Worm (Caenorhabditis elegans) whole organism, mixed stage, embryonic: ENCODE data around the gene ugt-7.
A peak's percentile ranks its signal among the peaks of the same experiment; 100 is the strongest.

ENCODE experiments used
- M03D4.4 ChIP-seq: sonication (generic microtip); optimal IDR thresholded peaks from 2 replicates; lab custom pipeline; 2017; ENCODE audit warnings: mild to moderate bottlenecking, missing genetic modification characterization, missing compliant biosample characterization
- bed-3 ChIP-seq: fragments of 200-800 bp; sonication (Bioruptor generic); optimal IDR thresholded peaks from 3 replicates; lab custom pipeline; 2018; ENCODE audit warnings: mild to moderate bottlenecking, missing genetic modification characterization, moderate library complexity, missing compliant biosample characterization
- blmp-1 ChIP-seq: fragments of 150-350 bp; optimal IDR thresholded peaks from 2 replicates; lab custom pipeline; 2014; ENCODE audit warnings: missing biosample characterization, missing genetic modification characterization
- ceh-39 ChIP-seq: fragments of 150-350 bp; optimal IDR thresholded peaks from 2 replicates; lab custom pipeline; 2014; ENCODE audit warnings: missing biosample characterization, missing genetic modification characterization
- ceh-43 ChIP-seq: fragments of 200-800 bp; sonication (Bioruptor generic); optimal IDR thresholded peaks from 2 replicates; lab custom pipeline; 2018; ENCODE audit warnings: mild to moderate bottlenecking, missing genetic modification characterization, moderate library complexity, missing compliant biosample characterization
- ceh-83 ChIP-seq: fragments of 200-800 bp; sonication (Bioruptor generic); optimal IDR thresholded peaks from 2 replicates; lab custom pipeline; 2018; ENCODE audit warnings: mild to moderate bottlenecking, missing genetic modification characterization, missing compliant biosample characterization
- ces-1 ChIP-seq: fragments of 150-350 bp; optimal IDR thresholded peaks from 2 replicates; lab custom pipeline; 2014; ENCODE audit warnings: missing biosample characterization, missing genetic modification reagents, missing genetic modification characterization
- cnd-1 ChIP-seq: fragments of 200-800 bp; sonication (Bioruptor generic); optimal IDR thresholded peaks from 2 replicates; lab custom pipeline; 2018; ENCODE audit warnings: mild to moderate bottlenecking, missing genetic modification characterization, missing compliant biosample characterization
- drap-1 ChIP-seq: fragments of 200-800 bp; sonication (Bioruptor generic); optimal IDR thresholded peaks from 3 replicates; lab custom pipeline; 2018; ENCODE audit warnings: mild to moderate bottlenecking, missing genetic modification characterization, missing compliant biosample characterization
- elt-1 ChIP-seq: sonication (generic microtip); optimal IDR thresholded peaks from 2 replicates; lab custom pipeline; 2017; ENCODE audit warnings: missing genetic modification characterization, mild to moderate bottlenecking, missing compliant biosample characterization, antibody characterized with exemption, moderate library complexity, borderline replicate concordance; ENCODE audit not compliant: insufficient read depth
- elt-3 ChIP-seq: fragments of 150-350 bp; optimal IDR thresholded peaks from 2 replicates; lab custom pipeline; 2014; ENCODE audit warnings: missing biosample characterization, missing genetic modification characterization
- flh-1 ChIP-seq: fragments of 200-800 bp; sonication (Bioruptor generic); optimal IDR thresholded peaks from 2 replicates; lab custom pipeline; 2018; ENCODE audit warnings: mild to moderate bottlenecking, missing genetic modification characterization, moderate library complexity, missing compliant biosample characterization
- ham-2 ChIP-seq: fragments of 200-800 bp; sonication (Bioruptor generic); optimal IDR thresholded peaks from 2 replicates; lab custom pipeline; 2018; ENCODE audit warnings: mild to moderate bottlenecking, missing genetic modification characterization, missing compliant biosample characterization
- hlh-1 ChIP-seq: fragments of 150-350 bp; optimal IDR thresholded peaks from 2 replicates; lab custom pipeline; 2014; ENCODE audit warnings: missing biosample characterization, missing genetic modification reagents, missing genetic modification characterization
- lin-13 ChIP-seq: fragments of 150-350 bp; optimal IDR thresholded peaks from 2 replicates; lab custom pipeline; 2014; ENCODE audit warnings: missing biosample characterization, missing genetic modification characterization
- lin-32 ChIP-seq: fragments of 200-800 bp; sonication (Bioruptor generic); optimal IDR thresholded peaks from 2 replicates; lab custom pipeline; 2018; ENCODE audit warnings: mild to moderate bottlenecking, missing genetic modification characterization, missing compliant biosample characterization
- lsy-2 ChIP-seq: fragments of 150-350 bp; optimal IDR thresholded peaks from 2 replicates; lab custom pipeline; 2014; ENCODE audit warnings: missing biosample characterization, missing genetic modification characterization
- mab-5 ChIP-seq: fragments of 150-350 bp; optimal IDR thresholded peaks from 2 replicates; lab custom pipeline; 2014; ENCODE audit warnings: missing biosample characterization, missing genetic modification characterization
- mep-1 ChIP-seq: fragments of 150-350 bp; optimal IDR thresholded peaks from 2 replicates; lab custom pipeline; 2017; ENCODE audit warnings: missing biosample characterization, missing genetic modification reagents, missing genetic modification characterization, inconsistent platforms
- mls-2 ChIP-seq: sonication (generic microtip); optimal IDR thresholded peaks from 2 replicates; lab custom pipeline; 2016; ENCODE audit warnings: mild to moderate bottlenecking, missing genetic modification characterization, moderate library complexity, missing compliant biosample characterization
- nhr-12 ChIP-seq: fragments of 150-350 bp; optimal IDR thresholded peaks from 2 replicates; lab custom pipeline; 2014; ENCODE audit warnings: missing biosample characterization, missing genetic modification characterization
- nhr-2 ChIP-seq: fragments of 150-350 bp; optimal IDR thresholded peaks from 2 replicates; lab custom pipeline; 2014; ENCODE audit warnings: missing biosample characterization, missing genetic modification characterization
- nhr-237 ChIP-seq: fragments of 150-350 bp; optimal IDR thresholded peaks from 2 replicates; lab custom pipeline; 2014; ENCODE audit warnings: missing biosample characterization, missing genetic modification characterization
- nhr-28 ChIP-seq: fragments of 150-350 bp; optimal IDR thresholded peaks from 2 replicates; lab custom pipeline; 2014; ENCODE audit warnings: missing biosample characterization, missing genetic modification characterization
- nhr-76 ChIP-seq: sonication (generic microtip); optimal IDR thresholded peaks from 2 replicates; lab custom pipeline; 2017; ENCODE audit warnings: missing biosample characterization, missing genetic modification characterization
- pha-4 ChIP-seq: fragments of 150-350 bp; optimal IDR thresholded peaks from 2 replicates; lab custom pipeline; 2018; ENCODE audit warnings: missing biosample characterization, missing genetic modification reagents, missing genetic modification characterization
- sem-2 ChIP-seq: fragments of 200-800 bp; sonication (Bioruptor generic); optimal IDR thresholded peaks from 2 replicates; lab custom pipeline; 2018; ENCODE audit warnings: mild to moderate bottlenecking, missing genetic modification characterization, missing compliant biosample characterization
- snpc-4 ChIP-seq: fragments of 150-350 bp; optimal IDR thresholded peaks from 2 replicates; lab custom pipeline; 2014; ENCODE audit warnings: missing biosample characterization, missing genetic modification characterization
- sptf-1 ChIP-seq: sonication (generic microtip); optimal IDR thresholded peaks from 2 replicates; lab custom pipeline; 2017; ENCODE audit warnings: mild to moderate bottlenecking, missing genetic modification characterization, moderate library complexity, missing compliant biosample characterization
- tbx-8 ChIP-seq: fragments of 200-800 bp; sonication (Bioruptor generic); optimal IDR thresholded peaks from 2 replicates; lab custom pipeline; 2018; ENCODE audit warnings: mild to moderate bottlenecking, missing genetic modification characterization, moderate library complexity, missing compliant biosample characterization
- unc-120 ChIP-seq: sonication (generic microtip); optimal IDR thresholded peaks from 2 replicates; lab custom pipeline; 2017; ENCODE audit warnings: missing genetic modification characterization, missing compliant biosample characterization; ENCODE audit not compliant: poor library complexity, severe bottlenecking
- unc-39 ChIP-seq: fragments of 150-350 bp; optimal IDR thresholded peaks from 2 replicates; lab custom pipeline; 2014; ENCODE audit warnings: missing biosample characterization, missing genetic modification characterization
- unc-62 ChIP-seq: fragments of 150-350 bp; optimal IDR thresholded peaks from 2 replicates; lab custom pipeline; 2014; ENCODE audit warnings: missing biosample characterization, missing genetic modification reagents, missing genetic modification characterization
- zip-8 ChIP-seq: fragments of 150-350 bp; optimal IDR thresholded peaks from 2 replicates; lab custom pipeline; 2014; ENCODE audit warnings: missing biosample characterization, missing genetic modification characterization
- ztf-11 ChIP-seq: fragments of 150-350 bp; optimal IDR thresholded peaks from 2 replicates; lab custom pipeline; 2014; ENCODE audit warnings: missing biosample characterization, missing genetic modification characterization

The ugt-7 gene

ce11 chrV:5000406-5000805, at the start of gene ugt-7:
Gene ugt-7, minus strand, starts transcription at chrV:5000566.
- TF ChIP-seq ceh-83 (no peak), ces-1 (GFP tag; lab: Kevin White, UChicago) (no peak), lsy-2 (no peak), nhr-237 (tag; lab: Kevin White, UChicago) (no peak)

ce11 chrV:5049333-5049942, 49.1 kb upstream of the ugt-7 start, which contains the start of the genes pqn-51 and K11D12.14:
Gene pqn-51, plus strand, starts transcription at chrV:5049607.
Gene K11D12.14, plus strand, starts transcription at chrV:5049636.
- TF ChIP-seq unc-120 (peak; percentile 95), drap-1 (GFP tag; lab: Kevin White, UChicago) (peak; percentile 61), blmp-1 (peak; percentile 88), mep-1 (peak; percentile 3), nhr-28 (tag; lab: Kevin White, UChicago) (no peak), flh-1 (no peak), hlh-1 (tag; lab: Kevin White, UChicago) (peak; percentile 53), nhr-12 (tag; lab: Kevin White, UChicago) (no peak), tbx-8 (GFP tag; lab: Kevin White, UChicago) (peak; percentile 37), ztf-11 (peak; percentile 10), elt-1 (tag; lab: Kevin White, UChicago) (no peak), lin-13 (tag; lab: Kevin White, UChicago) (peak; percentile 42), nhr-237 (tag; lab: Kevin White, UChicago) (peak; percentile 92), ceh-83 (no peak), nhr-76 (tag; lab: Kevin White, UChicago) (no peak), unc-62 (GFP tag; lab: Kevin White, UChicago) (peak; percentile 73), snpc-4 (tag; lab: Kevin White, UChicago) (no peak), zip-8 (tag; lab: Kevin White, UChicago) (no peak), M03D4.4 (tag; lab: Kevin White, UChicago) (no peak), ceh-39 (no peak), ham-2 (GFP tag; lab: Kevin White, UChicago) (no peak), sem-2 (no peak), nhr-2 (tag; lab: Kevin White, UChicago) (no peak), ceh-43 (no peak), sptf-1 (tag; lab: Kevin White, UChicago) (peak; percentile 28), mls-2 (tag; lab: Kevin White, UChicago) (no peak), cnd-1 (tag; lab: Kevin White, UChicago) (no peak), elt-3 (tag; lab: Kevin White, UChicago) (no peak), mab-5 (no peak), bed-3 (GFP tag; lab: Kevin White, UChicago) (peak; percentile 35), lin-32 (no peak), pha-4 (tag; lab: Kevin White, UChicago) (peak; percentile 42), ces-1 (GFP tag; lab: Kevin White, UChicago) (peak; percentile 87), unc-39 (tag; lab: Kevin White, UChicago) (no peak), lsy-2 (peak; percentile 63)

- TF ChIP-seq sptf-1 (tag; lab: Kevin White, UChicago) (no peak), pha-4 (tag; lab: Kevin White, UChicago) (no peak)
Measured at ce11 chrV:5046558-5046957, 46.2 kb upstream of the ugt-7 start.

- TF ChIP-seq ceh-83: no peak
- TF ChIP-seq lsy-2: no peak
- TF ChIP-seq mab-5: no peak
- TF ChIP-seq flh-1: no peak
- TF ChIP-seq lin-32: no peak
- TF ChIP-seq lin-13 (tag; lab: Kevin White, UChicago): no peak
- TF ChIP-seq drap-1 (GFP tag; lab: Kevin White, UChicago): no peak
- TF ChIP-seq nhr-76 (tag; lab: Kevin White, UChicago): no peak
- no peak for TF ChIP-seq nhr-2 (tag; lab: Kevin White, UChicago)
Measured at ce11 chrV:5046103-5046502, 45.7 kb upstream of the ugt-7 start, which contains the start of gene exc-14. Gene exc-14, minus strand, starts transcription at chrV:5046203.
